Worm (Caenorhabditis elegans) whole organism, midembryonic: Measurements from ENCODE around the gene F20B6.10.

Source experiments
- T22C8.4 ChIP-seq: fragments of 200-800 bp; sonication (Bioruptor generic); IDR thresholded peaks from 2 replicates; pipeline ENCODE4 v1.3.6; 2022; ENCODE audit warnings: missing genetic modification characterization, missing compliant biosample characterization
- cog-1 ChIP-seq: sonication (generic microtip); optimal IDR thresholded peaks from 2 replicates; lab custom pipeline; 2016; ENCODE audit warnings: missing genetic modification characterization, missing compliant biosample characterization
- flt-1 ChIP-seq: fragments of 200-800 bp; sonication (Bioruptor generic); IDR thresholded peaks from 2 replicates; pipeline ENCODE4 v1.3.6; 2022; ENCODE audit warnings: missing genetic modification characterization, missing compliant biosample characterization
- klf-2 ChIP-seq: fragments of 200-800 bp; sonication (Bioruptor generic); conservative IDR thresholded peaks from 2 replicates; pipeline ENCODE4 v1.3.6; 2022; ENCODE audit warnings: missing genetic modification reagents, missing genetic modification characterization, missing compliant biosample characterization
- med-1 ChIP-seq: sonication (generic microtip); optimal IDR thresholded peaks from 2 replicates; lab custom pipeline; 2017; ENCODE audit warnings: missing genetic modification characterization, mild to moderate bottlenecking, missing compliant biosample characterization, antibody characterized with exemption, missing genetic modification reagents; ENCODE audit not compliant: insufficient read depth
- ref-1 ChIP-seq: fragments of 200-800 bp; sonication (Bioruptor generic); conservative IDR thresholded peaks from 2 replicates; pipeline ENCODE4 v1.3.6; 2022; ENCODE audit warnings: missing genetic modification reagents, missing genetic modification characterization, missing compliant biosample characterization
- tab-1 ChIP-seq: fragments of 200-800 bp; sonication (Bioruptor generic); IDR thresholded peaks from 2 replicates; pipeline ENCODE4 v1.3.6; 2022; ENCODE audit warnings: missing genetic modification characterization, missing compliant biosample characterization
- ztf-23 ChIP-seq: fragments of 200-800 bp; sonication (Bioruptor generic); IDR thresholded peaks from 2 replicates; pipeline ENCODE4 v1.3.6; 2022; ENCODE audit warnings: missing genetic modification reagents, missing genetic modification characterization, missing compliant biosample characterization
- ztf-29 ChIP-seq: fragments of 200-800 bp; sonication (Bioruptor generic); IDR thresholded peaks from 2 replicates; pipeline ENCODE4 v1.3.6; 2022; ENCODE audit warnings: missing genetic modification reagents, missing genetic modification characterization, missing compliant biosample characterization

F20B6.10 gene

DNA sequence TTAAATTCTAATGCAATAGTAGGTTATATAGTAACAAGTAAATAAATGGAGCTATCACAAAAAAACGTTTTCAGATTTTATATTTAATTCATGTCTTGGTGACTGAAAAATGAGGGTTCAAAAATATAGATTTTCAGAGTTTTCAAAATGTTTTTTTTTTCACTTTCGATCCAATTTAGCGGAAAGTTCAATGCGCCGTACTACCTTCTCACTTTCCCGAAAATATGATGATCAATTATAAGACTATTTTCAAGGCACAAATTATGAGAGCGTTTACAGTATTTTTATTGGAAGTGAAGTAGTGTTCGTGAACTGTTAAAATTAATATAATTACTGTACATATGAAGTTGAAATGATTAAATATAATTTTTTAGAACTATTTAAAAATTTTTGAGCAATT is 23.9 kb downstream of the F20B6.10 start:
- TF ChIP-seq T22C8.4 (GFP tag; lab: Robert Waterston, UW) (no peak), klf-2 (GFP tag; lab: Robert Waterston, UW) (no peak), med-1 (GFP tag; lab: Kevin White, UChicago) (no peak), flt-1 (GFP tag; lab: Robert Waterston, UW) (no peak), ztf-23 (GFP tag; lab: Robert Waterston, UW) (no peak)

ce11 chrX:4192235-4192634 is 24.8 kb downstream of the F20B6.10 start:
- TF ChIP-seq ztf-23 (GFP tag; lab: Robert Waterston, UW): no peak
- TF ChIP-seq tab-1 (GFP tag; lab: Robert Waterston, UW): no peak
- no peak for TF ChIP-seq ztf-29 (GFP tag; lab: Robert Waterston, UW)
- no peak for TF ChIP-seq ref-1 (GFP tag; lab: Robert Waterston, UW)
- no peak for TF ChIP-seq flt-1 (GFP tag; lab: Robert Waterston, UW)
- no peak for TF ChIP-seq klf-2 (GFP tag; lab: Robert Waterston, UW)
- no peak for TF ChIP-seq T22C8.4 (GFP tag; lab: Robert Waterston, UW)
- TF ChIP-seq med-1 (GFP tag; lab: Kevin White, UChicago): no peak
- no peak for TF ChIP-seq cog-1 (tag; lab: Kevin White, UChicago)

DNA sequence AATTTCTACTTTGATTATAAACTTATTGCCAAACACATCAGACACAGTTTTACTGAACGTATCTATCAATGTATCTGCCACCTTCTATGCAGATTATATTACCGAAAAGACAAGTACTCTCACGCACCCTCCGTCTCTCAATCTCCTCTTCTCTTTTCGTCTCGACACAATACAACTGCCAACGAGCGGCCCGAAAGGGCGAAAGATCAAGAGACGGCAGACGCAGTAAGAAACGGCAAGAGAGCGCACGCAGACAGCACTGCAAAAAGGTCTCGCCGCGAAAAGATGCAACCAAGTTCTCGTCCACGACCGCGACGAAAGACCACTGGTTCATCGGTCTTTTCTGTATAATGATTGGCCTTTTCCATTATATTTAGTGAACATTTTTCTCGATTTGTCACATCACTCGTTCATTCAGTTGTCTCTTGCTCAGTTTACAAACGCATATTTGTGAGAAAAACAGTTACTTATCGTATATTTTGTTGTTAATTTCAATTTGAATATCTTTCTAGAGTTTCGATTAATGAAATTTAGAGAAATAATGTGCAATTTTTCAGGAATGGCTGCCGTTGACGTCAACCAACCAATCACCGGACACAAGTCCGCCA is 26.4 kb downstream of the F20B6.10 start, which contains the start of gene vha-12:
TSS of gene vha-12 (plus strand) at position 558 of the 608 bp plus-strand sequence.
- TF ChIP-seq ref-1 (GFP tag; lab: Robert Waterston, UW): no peak
- peak; percentile 67 for TF ChIP-seq cog-1 (tag; lab: Kevin White, UChicago)
- TF ChIP-seq ztf-23 (GFP tag; lab: Robert Waterston, UW): no peak
- TF ChIP-seq flt-1 (GFP tag; lab: Robert Waterston, UW): no peak
- TF ChIP-seq T22C8.4 (GFP tag; lab: Robert Waterston, UW): no peak
- TF ChIP-seq klf-2 (GFP tag; lab: Robert Waterston, UW): no peak
- TF ChIP-seq tab-1 (GFP tag; lab: Robert Waterston, UW): no peak
- TF ChIP-seq ztf-29 (GFP tag; lab: Robert Waterston, UW): no peak
- TF ChIP-seq med-1 (GFP tag; lab: Kevin White, UChicago): no peak

ce11 chrX:4186656-4187055 is 30.3 kb downstream of the F20B6.10 start, which contains the start of gene mrp-6:
Gene mrp-6 (minus strand): TSS chrX:4186756.
- TF ChIP-seq flt-1 (GFP tag; lab: Robert Waterston, UW): no peak
- TF ChIP-seq tab-1 (GFP tag; lab: Robert Waterston, UW): no peak
- no peak for TF ChIP-seq med-1 (GFP tag; lab: Kevin White, UChicago)
- TF ChIP-seq cog-1 (tag; lab: Kevin White, UChicago): no peak
- no peak for TF ChIP-seq klf-2 (GFP tag; lab: Robert Waterston, UW)
- TF ChIP-seq ref-1 (GFP tag; lab: Robert Waterston, UW): no peak
- TF ChIP-seq ztf-23 (GFP tag; lab: Robert Waterston, UW): no peak
- TF ChIP-seq T22C8.4 (GFP tag; lab: Robert Waterston, UW): no peak
- TF ChIP-seq ztf-29 (GFP tag; lab: Robert Waterston, UW): no peak

ce11 chrX:4177394-4177793 is 39.6 kb downstream of the F20B6.10 start, which contains the start of gene ZK470.6:
Gene ZK470.6 (minus strand): TSS chrX:4177494.
- TF ChIP-seq ref-1 (GFP tag; lab: Robert Waterston, UW) (no peak), ztf-23 (GFP tag; lab: Robert Waterston, UW) (no peak), T22C8.4 (GFP tag; lab: Robert Waterston, UW) (no peak), ztf-29 (GFP tag; lab: Robert Waterston, UW) (no peak), med-1 (GFP tag; lab: Kevin White, UChicago) (no peak), cog-1 (tag; lab: Kevin White, UChicago) (no peak)

- TF ChIP-seq cog-1 (tag; lab: Kevin White, UChicago): no peak
- TF ChIP-seq ref-1 (GFP tag; lab: Robert Waterston, UW): no peak
- TF ChIP-seq T22C8.4 (GFP tag; lab: Robert Waterston, UW): no peak
- TF ChIP-seq flt-1 (GFP tag; lab: Robert Waterston, UW): no peak
- no peak for TF ChIP-seq med-1 (GFP tag; lab: Kevin White, UChicago)
- no peak for TF ChIP-seq klf-2 (GFP tag; lab: Robert Waterston, UW)
- TF ChIP-seq tab-1 (GFP tag; lab: Robert Waterston, UW): no peak
- TF ChIP-seq ztf-29 (GFP tag; lab: Robert Waterston, UW): no peak
- TF ChIP-seq ztf-23 (GFP tag; lab: Robert Waterston, UW): no peak
Observed at ce11 chrX:4167150-4167549, 49.8 kb downstream of the F20B6.10 start, which contains the start of gene ZK470.14. Gene ZK470.14 (plus strand): TSS chrX:4167450.
